Worm (Caenorhabditis elegans) whole organism, young adult: ENCODE data around the gene mesp-1.

Source experiments
- D2030.7 ChIP-seq: fragments of 200-800 bp; sonication (Bioruptor generic); IDR thresholded peaks from 2 replicates; pipeline ENCODE4 v1.3.6; 2022; ENCODE audit warnings: missing genetic modification reagents, missing genetic modification characterization, missing compliant biosample characterization
- F10E7.11 ChIP-seq: sonication (generic microtip); optimal IDR thresholded peaks from 2 replicates; lab custom pipeline; 2017; ENCODE audit warnings: mild to moderate bottlenecking, missing genetic modification characterization, moderate library complexity, missing compliant biosample characterization
- F33H1.4 ChIP-seq: fragments of 200-800 bp; sonication (Bioruptor generic); IDR thresholded peaks from 2 replicates; pipeline ENCODE4 v1.3.6; 2022; ENCODE audit warnings: missing genetic modification reagents, missing genetic modification characterization, missing compliant biosample characterization
- F55B11.4 ChIP-seq: sonication (generic microtip); optimal IDR thresholded peaks from 2 replicates; lab custom pipeline; 2016; ENCODE audit warnings: missing compliant biosample characterization, missing genetic modification characterization, borderline replicate concordance; ENCODE audit not compliant: insufficient read depth
- F57C9.4 ChIP-seq: sonication (generic microtip); optimal IDR thresholded peaks from 2 replicates; lab custom pipeline; 2017; ENCODE audit warnings: mild to moderate bottlenecking, missing genetic modification characterization, missing compliant biosample characterization
- K12H6.12 ChIP-seq: fragments of 200-800 bp; sonication (Bioruptor generic); optimal IDR thresholded peaks from 2 replicates; lab custom pipeline; 2018; ENCODE audit warnings: mild to moderate bottlenecking, missing genetic modification characterization, missing compliant biosample characterization
- Y53F4B.3 ChIP-seq: fragments of 200-800 bp; sonication (Bioruptor generic); IDR thresholded peaks from 2 replicates; pipeline ENCODE4 v1.3.6; 2022; ENCODE audit warnings: missing genetic modification reagents, missing genetic modification characterization, missing compliant biosample characterization
- Y53G8AR.9 ChIP-seq: fragments of 200-800 bp; sonication (Bioruptor generic); conservative IDR thresholded peaks from 2 replicates; pipeline ENCODE4 v1.3.6; 2022; ENCODE audit warnings: missing genetic modification reagents, missing genetic modification characterization, missing compliant biosample characterization
- akir-1 ChIP-seq: fragments of 200-800 bp; sonication (Bioruptor generic); optimal IDR thresholded peaks from 2 replicates; lab custom pipeline; 2018; ENCODE audit warnings: mild to moderate bottlenecking, missing genetic modification characterization, moderate library complexity, missing compliant biosample characterization
- bed-1 ChIP-seq: fragments of 200-800 bp; sonication (Bioruptor generic); IDR thresholded peaks from 2 replicates; pipeline ENCODE4 v1.3.6; 2022; ENCODE audit warnings: missing genetic modification reagents, missing genetic modification characterization, missing compliant biosample characterization
- cebp-2 ChIP-seq: fragments of 200-800 bp; sonication (Bioruptor generic); IDR thresholded peaks from 2 replicates; pipeline ENCODE4 v1.3.6; 2022; ENCODE audit warnings: missing genetic modification characterization, missing compliant biosample characterization
- ceh-79 ChIP-seq: sonication (generic microtip); optimal IDR thresholded peaks from 2 replicates; lab custom pipeline; 2017; ENCODE audit warnings: mild to moderate bottlenecking, missing genetic modification characterization, missing compliant biosample characterization
- chd-7 ChIP-seq: sonication (generic microtip); optimal IDR thresholded peaks from 2 replicates; lab custom pipeline; 2016; ENCODE audit warnings: mild to moderate bottlenecking, missing genetic modification characterization, moderate library complexity, missing compliant biosample characterization
- dox-1 ChIP-seq: fragments of 200-800 bp; sonication (Bioruptor generic); IDR thresholded peaks from 2 replicates; pipeline ENCODE4 v1.3.6; 2022; ENCODE audit warnings: missing genetic modification reagents, missing genetic modification characterization, missing compliant biosample characterization
- egl-44 ChIP-seq: fragments of 200-800 bp; sonication (Bioruptor generic); IDR thresholded peaks from 2 replicates; pipeline ENCODE4 v1.3.6; 2022; ENCODE audit warnings: missing genetic modification reagents, missing genetic modification characterization, missing compliant biosample characterization
- gei-17 ChIP-seq: fragments of 200-800 bp; sonication (Bioruptor generic); optimal IDR thresholded peaks from 2 replicates; lab custom pipeline; 2018; ENCODE audit warnings: mild to moderate bottlenecking, missing genetic modification characterization, missing compliant biosample characterization
- hlh-26 ChIP-seq: fragments of 200-800 bp; sonication (Bioruptor generic); conservative IDR thresholded peaks from 2 replicates; pipeline ENCODE4 v1.3.6; 2022; ENCODE audit warnings: missing genetic modification reagents, missing genetic modification characterization, missing compliant biosample characterization
- hsf-1 ChIP-seq: fragments of 200-800 bp; sonication (Bioruptor generic); IDR thresholded peaks from 2 replicates; pipeline ENCODE4 v1.3.6; 2022; ENCODE audit warnings: missing genetic modification reagents, missing genetic modification characterization, missing compliant biosample characterization
- lag-1 ChIP-seq: fragments of 200-800 bp; sonication (Bioruptor generic); IDR thresholded peaks from 2 replicates; pipeline ENCODE4 v1.3.6; 2022; ENCODE audit warnings: missing genetic modification reagents, missing genetic modification characterization, missing compliant biosample characterization
- lir-1 ChIP-seq: fragments of 200-800 bp; sonication (Bioruptor generic); conservative IDR thresholded peaks from 2 replicates; pipeline ENCODE4 v1.3.6; 2022; ENCODE audit warnings: missing genetic modification reagents, missing genetic modification characterization, missing compliant biosample characterization
- nfya-2 ChIP-seq: fragments of 200-800 bp; sonication (Bioruptor generic); IDR thresholded peaks from 2 replicates; pipeline ENCODE4 v1.3.6; 2022; ENCODE audit warnings: missing genetic modification reagents, missing genetic modification characterization, missing compliant biosample characterization
- nhr-80 ChIP-seq: sonication (generic microtip); optimal IDR thresholded peaks from 2 replicates; lab custom pipeline; 2016; ENCODE audit warnings: missing genetic modification characterization, missing compliant biosample characterization
- rpc-1 ChIP-seq, 2 experiments: fragments of 150-350 bp in 1 of 2; sonication (generic microtip) in 1 of 2; optimal IDR thresholded peaks; 2 replicates each; lab custom pipeline; 2014 to 2018; ENCODE audit warnings: missing biosample characterization in 1 of 2, missing genetic modification characterization in 1 of 2, missing genetic modification reagents in 1 of 2, missing genotype in 1 of 2
- zfh-2 ChIP-seq: fragments of 200-800 bp; sonication (Bioruptor generic); conservative IDR thresholded peaks from 2 replicates; pipeline ENCODE4 v1.3.6; 2022; ENCODE audit warnings: missing genetic modification reagents, missing genetic modification characterization, missing compliant biosample characterization
- zim-3 ChIP-seq: sonication (generic microtip); optimal IDR thresholded peaks from 2 replicates; lab custom pipeline; 2017; ENCODE audit warnings: mild to moderate bottlenecking, missing genetic modification characterization, moderate library complexity, missing compliant biosample characterization
- ztf-25 ChIP-seq: fragments of 200-800 bp; sonication (Bioruptor generic); IDR thresholded peaks from 2 replicates; pipeline ENCODE4 v1.3.6; 2022; ENCODE audit warnings: missing genetic modification reagents, missing genetic modification characterization, missing compliant biosample characterization
- ztf-26 ChIP-seq: sonication (generic microtip); optimal IDR thresholded peaks from 2 replicates; lab custom pipeline; 2017; ENCODE audit warnings: missing genetic modification characterization, missing compliant biosample characterization
- ztf-6 ChIP-seq: fragments of 200-800 bp; sonication (Bioruptor generic); IDR thresholded peaks from 2 replicates; pipeline ENCODE4 v1.3.6; 2022; ENCODE audit warnings: missing genetic modification reagents, missing genetic modification characterization, missing compliant biosample characterization

mesp-1 gene

ce11 chrIV:8468729-8469340, 30.3 kb upstream of the mesp-1 start (continued):
- TF ChIP-seq D2030.7 (GFP tag; lab: Robert Waterston, UW) (peak; percentile 59; the same call in 1 of the 2 replicates), cebp-2 (GFP tag; lab: Robert Waterston, UW) (0 out of 2 replicates have a peak, but pooled peaks have one; percentile 19)

- TF ChIP-seq F33H1.4 (GFP tag; lab: Robert Waterston, UW) (peak; percentile 52), hsf-1 (GFP tag; lab: Robert Waterston, UW) (peak; percentile 95), dox-1 (GFP tag; lab: Robert Waterston, UW) (0 out of 2 replicates have a peak, but pooled peaks have one; percentile 42)
- TF ChIP-seq, all 124 proteins: peak for 3; not testable (repeated sequence) for 121
Observed at ce11 chrIV:8470206-8470605, 28.9 kb upstream of the mesp-1 start.

DNA sequence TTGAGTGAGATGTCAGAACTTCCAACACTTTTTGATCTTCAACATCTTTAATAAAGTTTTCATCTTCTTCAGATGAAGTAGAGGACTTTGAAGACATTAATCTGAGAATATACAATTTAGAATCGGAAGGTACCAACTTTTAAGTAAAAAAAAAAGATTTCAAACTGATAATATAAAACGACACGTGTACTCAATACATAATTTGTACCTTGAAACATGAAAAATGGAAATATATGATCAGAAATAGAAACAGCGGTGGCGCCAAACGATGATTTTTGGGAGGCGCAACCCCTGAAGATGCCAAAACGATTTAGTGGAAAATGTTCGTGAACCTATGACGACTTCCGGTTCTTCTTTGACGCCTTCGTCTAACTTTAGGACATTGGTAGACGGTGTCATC, 26.6 kb upstream of the mesp-1 start, which contains the start of gene oat-1:
oat-1 (minus strand) TSS at position 101 of the 400 bp plus-strand sequence.
- TF ChIP-seq Y53F4B.3 (GFP tag; lab: Robert Waterston, UW) = no peak
- no peak for TF ChIP-seq ztf-26
- no peak for TF ChIP-seq chd-7
- TF ChIP-seq ztf-6 = no peak
- TF ChIP-seq F10E7.11 (tag; lab: Kevin White, UChicago) = no peak
- TF ChIP-seq zfh-2 = no peak

DNA sequence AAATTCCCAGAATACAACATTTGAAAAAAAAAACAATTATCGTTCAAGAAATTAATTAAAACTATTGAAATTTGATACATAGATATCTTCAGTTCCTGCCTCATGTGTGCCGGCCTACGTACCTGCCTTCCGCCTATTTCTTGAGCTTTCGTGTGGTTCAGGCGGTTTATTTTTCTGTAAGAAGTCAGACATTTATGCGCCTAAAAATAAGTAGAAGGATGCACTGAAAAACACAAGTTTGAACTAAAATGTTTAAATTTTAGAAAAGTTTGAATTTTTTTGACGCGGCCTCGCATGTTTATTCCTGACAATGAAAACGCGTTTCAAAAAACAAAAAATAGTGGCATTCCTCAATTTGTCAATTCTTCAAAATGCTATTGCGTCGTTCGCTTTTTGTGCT, 25.4 kb upstream of the mesp-1 start, which contains the start of gene C28C12.11:
C28C12.11 (plus strand) TSS at position 301 of the 400 bp plus-strand sequence.
- TF ChIP-seq lir-1 = no peak
- no peak for TF ChIP-seq lag-1 (GFP tag; lab: Robert Waterston, UW)
- TF ChIP-seq akir-1 = no peak
- TF ChIP-seq hlh-26 (GFP tag; lab: Robert Waterston, UW) = no peak
- no peak for TF ChIP-seq rpc-1 (optimal IDR thresholded peaks at IDR 0.05; lab: Kevin White, UChicago)
- TF ChIP-seq rpc-1 (tag; optimal IDR thresholded peaks at IDR 0.05; lab: Kevin White, UChicago) = no peak
- no peak for TF ChIP-seq nfya-2 (GFP tag; lab: Robert Waterston, UW)
- TF ChIP-seq egl-44 (GFP tag; lab: Robert Waterston, UW) = no peak
- no peak for TF ChIP-seq ztf-25 (GFP tag; lab: Robert Waterston, UW)
- TF ChIP-seq K12H6.12 (tag; lab: Kevin White, UChicago) = no peak
- no peak for TF ChIP-seq zim-3 (tag; lab: Kevin White, UChicago)
- no peak for TF ChIP-seq Y53F4B.3 (GFP tag; lab: Robert Waterston, UW)
- TF ChIP-seq bed-1 (GFP tag; lab: Robert Waterston, UW) = no peak
- TF ChIP-seq F10E7.11 (tag; lab: Kevin White, UChicago) = no peak
- TF ChIP-seq F55B11.4 (tag; lab: Kevin White, UChicago) = no peak
- TF ChIP-seq ceh-79 (tag; lab: Kevin White, UChicago) = no peak
- no peak for TF ChIP-seq gei-17 (GFP tag; lab: Kevin White, UChicago)
- TF ChIP-seq Y53G8AR.9 (GFP tag; lab: Robert Waterston, UW) = no peak
- no peak for TF ChIP-seq F57C9.4

ce11 chrIV:8475030-8475679, 24.0 kb upstream of the mesp-1 start:
- TF ChIP-seq nhr-80 (tag; lab: Kevin White, UChicago) (peak; percentile 86), F55B11.4 (tag; lab: Kevin White, UChicago) (no peak)
